Fruit fly (Drosophila melanogaster) whole organism, prepupa: Measurements from ENCODE around the gene Tollo.

Experiments
- Blimp-1 ChIP-seq: fragments of 200-800 bp; sonication (Bioruptor generic); optimal IDR thresholded peaks from 3 replicates; lab custom pipeline; 2017; ENCODE audit warnings: missing biosample characterization, missing genetic modification characterization, mild to moderate bottlenecking, moderate library complexity, missing genetic modification reagents
- CG15336 ChIP-seq: fragments of 200-800 bp; sonication (Bioruptor generic); IDR thresholded peaks from 2 replicates; pipeline ENCODE4 v1.3.6; 2022; ENCODE audit warnings: missing biosample characterization, missing genetic modification characterization
- CG32006 ChIP-seq: fragments of 200-800 bp; sonication (Bioruptor generic); optimal IDR thresholded peaks from 3 replicates; lab custom pipeline; 2017; ENCODE audit warnings: missing biosample characterization, mild to moderate bottlenecking, missing genetic modification characterization
- CG34406 ChIP-seq: fragments of 200-800 bp; sonication (Bioruptor generic); optimal IDR thresholded peaks from 3 replicates; lab custom pipeline; 2016; ENCODE audit warnings: missing biosample characterization, missing genetic modification characterization
- CG3919 ChIP-seq: fragments of 200-800 bp; sonication (Bioruptor generic); optimal IDR thresholded peaks from 3 replicates; lab custom pipeline; 2016; ENCODE audit warnings: missing biosample characterization, missing genetic modification characterization
- CG4318 ChIP-seq: fragments of 200-800 bp; sonication (Bioruptor generic); optimal IDR thresholded peaks from 3 replicates; lab custom pipeline; 2017; ENCODE audit warnings: missing biosample characterization, mild to moderate bottlenecking, missing genetic modification characterization
- CG6808 ChIP-seq: fragments of 200-800 bp; sonication (Bioruptor generic); optimal IDR thresholded peaks from 3 replicates; lab custom pipeline; 2017; ENCODE audit warnings: missing biosample characterization, missing genetic modification characterization, mild to moderate bottlenecking, moderate library complexity, missing genetic modification reagents
- CG6854 ChIP-seq: fragments of 200-800 bp; sonication (Bioruptor generic); optimal IDR thresholded peaks from 2 replicates; lab custom pipeline; 2017; ENCODE audit warnings: missing biosample characterization, mild to moderate bottlenecking, missing genetic modification characterization
- CG7368 ChIP-seq: fragments of 200-800 bp; sonication (Bioruptor generic); optimal IDR thresholded peaks from 3 replicates; lab custom pipeline; 2016; ENCODE audit warnings: missing biosample characterization, missing genetic modification characterization
- CG8632 ChIP-seq: fragments of 200-800 bp; sonication (Bioruptor generic); optimal IDR thresholded peaks from 3 replicates; lab custom pipeline; 2016; ENCODE audit warnings: missing biosample characterization, missing genetic modification characterization
- Eip75B ChIP-seq: fragments of 200-800 bp; sonication (Bioruptor generic); optimal IDR thresholded peaks from 3 replicates; lab custom pipeline; 2016; ENCODE audit warnings: missing biosample characterization, missing genetic modification characterization
- Eip78C ChIP-seq: fragments of 200-800 bp; sonication (Bioruptor generic); peaks from one replicate; lab custom pipeline; 2016; ENCODE audit warnings: missing biosample characterization, missing genetic modification characterization
- Hr38 ChIP-seq: sonication (Bioruptor generic); optimal IDR thresholded peaks from 2 replicates; lab custom pipeline; 2016; ENCODE audit warnings: missing biosample characterization, missing genetic modification characterization
- Hr4 ChIP-seq: fragments of 200-800 bp; sonication (Bioruptor generic); optimal IDR thresholded peaks from 3 replicates; lab custom pipeline; 2016; ENCODE audit warnings: missing biosample characterization, missing genetic modification characterization
- Met ChIP-seq: fragments of 200-800 bp; sonication (Bioruptor generic); optimal IDR thresholded peaks from 3 replicates; lab custom pipeline; 2016; ENCODE audit warnings: missing biosample characterization, missing genetic modification characterization
- Smox ChIP-seq: fragments of 200-800 bp; sonication (Bioruptor generic); optimal IDR thresholded peaks from 3 replicates; lab custom pipeline; 2016; ENCODE audit warnings: missing biosample characterization, missing genetic modification characterization
- Sox14 ChIP-seq: fragments of 200-800 bp; sonication (Bioruptor generic); optimal IDR thresholded peaks from 3 replicates; lab custom pipeline; 2016; ENCODE audit warnings: missing biosample characterization, missing genetic modification characterization
- achi ChIP-seq: fragments of 200-800 bp; sonication (Bioruptor generic); optimal IDR thresholded peaks from 3 replicates; lab custom pipeline; 2016; ENCODE audit warnings: missing biosample characterization, missing genetic modification characterization
- acj6 ChIP-seq: fragments of 200-800 bp; sonication (Bioruptor generic); optimal IDR thresholded peaks from 3 replicates; lab custom pipeline; 2016; ENCODE audit warnings: missing biosample characterization, missing genetic modification characterization
- cyc ChIP-seq: fragments of 200-800 bp; sonication (Bioruptor generic); optimal IDR thresholded peaks from 3 replicates; lab custom pipeline; 2016; ENCODE audit warnings: missing biosample characterization, missing genetic modification characterization
- dac ChIP-seq: fragments of 200-800 bp; sonication (Bioruptor generic); optimal IDR thresholded peaks from 2 replicates; lab custom pipeline; 2017; ENCODE audit warnings: missing biosample characterization, mild to moderate bottlenecking, missing genetic modification characterization
- esn ChIP-seq: fragments of 200-800 bp; sonication (Bioruptor generic); optimal IDR thresholded peaks from 2 replicates; lab custom pipeline; 2016; ENCODE audit warnings: missing biosample characterization, mild to moderate bottlenecking, missing genetic modification characterization, moderate library complexity
- fd59A ChIP-seq: fragments of 200-800 bp; sonication (Bioruptor generic); optimal IDR thresholded peaks from 2 replicates; lab custom pipeline; 2017; ENCODE audit warnings: missing biosample characterization, mild to moderate bottlenecking, missing genetic modification characterization, missing genetic modification reagents
- fkh ChIP-seq: fragments of 200-800 bp; sonication (Bioruptor generic); optimal IDR thresholded peaks from 3 replicates; lab custom pipeline; 2017; ENCODE audit warnings: missing biosample characterization, mild to moderate bottlenecking, missing genetic modification characterization, moderate library complexity
- lz ChIP-seq: fragments of 200-800 bp; sonication (Bioruptor generic); optimal IDR thresholded peaks from 3 replicates; lab custom pipeline; 2016; ENCODE audit warnings: missing biosample characterization, missing genetic modification characterization
- pdm3 ChIP-seq: fragments of 200-800 bp; sonication (Bioruptor generic); optimal IDR thresholded peaks from 3 replicates; lab custom pipeline; 2016; ENCODE audit warnings: missing biosample characterization, missing genetic modification characterization
- salr ChIP-seq, 2 experiments: fragments of 200-800 bp; sonication (Bioruptor generic); optimal IDR thresholded peaks; 3 replicates each; lab custom pipeline; 2016 to 2018; ENCODE audit warnings: missing biosample characterization in 2 of 2, missing genetic modification characterization in 2 of 2, mild to moderate bottlenecking in 1 of 2
- ss ChIP-seq, 2 experiments: fragments of 200-800 bp; sonication (Bioruptor generic); optimal IDR thresholded peaks; 2 replicates in 1 of 2; 3 replicates in 1 of 2; lab custom pipeline; 2017 to 2018; ENCODE audit warnings: mild to moderate bottlenecking in 2 of 2, missing biosample characterization in 2 of 2, missing genetic modification characterization in 2 of 2, moderate library complexity in 1 of 2
- svp ChIP-seq: fragments of 200-800 bp; sonication (Bioruptor generic); peaks from one replicate; lab custom pipeline; 2016; ENCODE audit warnings: missing biosample characterization, missing genetic modification characterization
- topi ChIP-seq: fragments of 200-800 bp; sonication (Bioruptor generic); optimal IDR thresholded peaks from 3 replicates; lab custom pipeline; 2016; ENCODE audit warnings: missing biosample characterization, missing genetic modification characterization

Tollo gene

DNA sequence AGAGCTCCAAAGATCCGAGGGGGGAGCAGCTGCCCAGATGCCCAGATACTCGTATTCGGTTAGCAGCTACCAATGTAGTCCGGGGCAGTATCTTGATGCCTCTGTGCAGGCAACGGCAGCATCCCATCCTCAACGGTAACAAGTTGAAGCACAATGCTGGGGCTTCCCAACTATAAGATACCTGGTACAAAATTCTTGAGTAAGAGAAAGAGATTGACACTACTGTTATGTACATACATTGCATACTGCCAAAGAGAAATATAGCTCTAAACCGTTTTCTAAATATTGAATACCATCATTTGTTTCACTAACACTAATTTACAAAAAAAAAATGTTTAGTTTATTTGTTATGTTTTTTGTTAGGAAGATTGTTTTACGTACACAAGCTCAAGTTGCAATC lies 45.7 kb upstream of the Tollo start:
- TF ChIP-seq dac (no peak), achi (GFP tag; lab: Kevin White, UChicago) (peak; percentile 12), pdm3 (GFP tag; lab: Kevin White, UChicago) (no peak), salr (GFP tag; optimal IDR thresholded peaks at IDR 0.05; lab: Kevin White, UChicago) (peak in 1 of 2 experiments; percentile 31), Met (GFP tag; lab: Kevin White, UChicago) (peak; percentile 6), lz (GFP tag; lab: Kevin White, UChicago) (no peak), CG32006 (GFP tag; lab: Kevin White, UChicago) (peak; percentile 13), CG4318 (GFP tag; lab: Kevin White, UChicago) (no peak), Eip78C (peak; percentile 75), Eip75B (GFP tag; lab: Kevin White, UChicago) (no peak)

DNA sequence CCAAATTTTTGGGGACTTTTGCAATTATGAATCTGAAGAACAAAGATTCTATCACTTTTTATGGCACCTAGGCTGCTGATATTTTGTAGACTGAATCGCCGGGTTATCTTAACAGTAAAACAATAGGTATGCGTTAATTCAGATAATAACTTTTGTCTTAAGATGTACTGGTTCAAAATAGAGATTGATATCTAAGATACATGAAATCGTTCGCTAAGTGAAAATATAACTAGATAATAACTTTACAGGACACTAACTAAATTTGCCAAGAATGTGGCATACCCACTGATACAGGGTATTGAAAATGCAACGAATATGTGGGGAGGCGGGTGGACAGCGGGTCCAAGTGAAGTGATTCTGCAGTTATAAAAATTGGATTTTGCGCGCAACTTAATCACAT lies 43.2 kb upstream of the Tollo start:
- peak; percentile 24 for TF ChIP-seq Smox (GFP tag; lab: Kevin White, UChicago)
- peak; percentile 41 for TF ChIP-seq CG32006 (GFP tag; lab: Kevin White, UChicago)
- peak; percentile 30 for TF ChIP-seq CG6808 (GFP tag; lab: Kevin White, UChicago)
- TF ChIP-seq dac, result no peak
- peak; percentile 36 for TF ChIP-seq Hr4 (GFP tag; lab: Kevin White, UChicago)
- TF ChIP-seq salr (GFP tag; optimal IDR thresholded peaks at IDR 0.05; lab: Kevin White, UChicago), result peak in 1 of 2 experiments; percentile 12
- TF ChIP-seq svp, result peak; percentile 18
- peak; percentile 29 for TF ChIP-seq CG7368 (GFP tag; lab: Kevin White, UChicago)
- TF ChIP-seq pdm3 (GFP tag; lab: Kevin White, UChicago), result peak; percentile 1
- no peak for TF ChIP-seq CG15336 (GFP tag; lab: Robert Waterston, UW)
- no peak for TF ChIP-seq fkh (GFP tag; lab: Kevin White, UChicago)
- peak; percentile 18 for TF ChIP-seq Met (GFP tag; lab: Kevin White, UChicago)
- peak; percentile 27 for TF ChIP-seq esn (GFP tag; lab: Kevin White, UChicago)
- TF ChIP-seq Eip78C, result peak; percentile 77
- TF ChIP-seq Sox14 (GFP tag; lab: Kevin White, UChicago), result peak; percentile 20
- TF ChIP-seq cyc (GFP tag; lab: Kevin White, UChicago), result no peak
- TF ChIP-seq fd59A (GFP tag; lab: Kevin White, UChicago), result peak; percentile 6
- TF ChIP-seq CG3919 (GFP tag; lab: Kevin White, UChicago), result peak; percentile 22

DNA sequence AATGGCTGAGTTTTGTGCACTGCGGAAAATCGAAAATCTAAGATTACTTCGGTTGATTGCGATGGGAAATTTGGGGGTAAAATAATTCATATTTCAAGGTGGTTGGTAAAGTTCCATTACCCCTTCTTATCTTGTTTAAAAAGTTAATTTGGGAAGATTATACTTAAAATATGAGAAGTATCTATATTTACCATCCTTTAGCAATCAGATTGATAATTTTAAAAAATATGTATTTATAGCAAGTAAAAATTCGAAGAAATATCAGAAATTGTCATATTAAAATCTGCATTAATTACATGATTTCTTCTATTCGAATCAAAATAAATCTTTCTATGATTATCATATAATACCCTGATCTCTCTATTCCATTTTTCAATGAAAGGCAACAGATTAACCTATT lies 39.9 kb upstream of the Tollo start:
- peak in 1 of 2 experiments; percentile 18 for TF ChIP-seq salr (GFP tag; optimal IDR thresholded peaks at IDR 0.05; lab: Kevin White, UChicago)
- TF ChIP-seq achi (GFP tag; lab: Kevin White, UChicago), result no peak
- peak; percentile 48 for TF ChIP-seq Eip78C
- TF ChIP-seq Hr4 (GFP tag; lab: Kevin White, UChicago), result peak; percentile 0

DNA sequence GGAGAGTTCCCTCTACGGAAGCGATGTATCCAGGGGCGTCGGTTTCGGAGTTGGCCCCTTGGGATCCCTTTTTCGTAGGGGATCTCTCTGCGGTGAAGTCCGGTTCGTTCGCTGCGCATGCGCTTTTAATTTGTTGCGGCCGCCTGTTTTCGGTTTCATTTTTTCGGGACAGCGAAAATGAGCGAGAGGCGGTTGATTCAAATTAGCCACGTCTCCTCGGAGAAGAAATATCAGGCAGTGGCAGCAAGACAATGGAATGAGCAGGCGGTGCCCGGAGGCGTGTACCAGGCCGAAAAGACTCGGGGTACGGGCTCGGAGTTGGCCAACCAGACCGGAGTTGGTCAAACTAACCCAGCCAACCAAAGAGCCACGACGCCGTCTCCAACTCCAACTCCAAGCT lies 39.2 kb upstream of the Tollo start:
- TF ChIP-seq svp, result peak; percentile 70
- TF ChIP-seq Blimp-1 (GFP tag; lab: Kevin White, UChicago), result peak; percentile 66
- TF ChIP-seq salr (GFP tag; optimal IDR thresholded peaks at IDR 0.05; lab: Kevin White, UChicago), result no peak
- TF ChIP-seq, all 60 proteins: peak for 2

DNA sequence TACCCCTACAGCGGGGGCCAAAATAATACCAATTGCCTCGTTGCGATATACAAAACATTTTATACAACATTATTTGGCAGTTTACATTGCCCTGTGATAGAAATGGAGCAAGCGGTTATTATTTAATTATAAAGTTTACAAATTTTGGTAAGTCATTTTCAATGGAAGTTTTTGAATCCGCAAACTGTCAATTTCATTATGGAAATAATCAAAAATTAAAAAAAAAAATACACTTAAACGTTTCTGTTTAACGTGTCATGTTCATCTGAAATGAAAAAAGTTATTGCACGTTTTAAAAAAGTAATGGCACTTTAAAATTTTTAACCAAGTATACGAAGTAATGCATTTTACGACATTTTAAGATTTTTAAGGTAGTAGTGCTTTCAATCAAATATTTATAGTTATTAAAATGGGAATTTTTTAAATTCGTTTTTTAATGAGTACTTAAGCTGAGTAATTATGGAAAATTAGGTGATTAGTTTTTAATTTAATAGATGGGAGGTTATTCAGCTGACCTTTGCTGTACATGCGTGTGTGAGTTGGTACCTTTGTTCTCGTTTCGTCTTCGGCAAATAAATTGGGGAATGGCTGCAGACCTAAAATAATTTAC lies 38.6 kb upstream of the Tollo start:
- TF ChIP-seq topi (GFP tag; lab: Kevin White, UChicago) (peak; percentile 40), CG6854 (no peak), CG8632 (GFP tag; lab: Kevin White, UChicago) (peak; percentile 3), Hr38 (no peak), Smox (GFP tag; lab: Kevin White, UChicago) (peak; percentile 16), Met (GFP tag; lab: Kevin White, UChicago) (peak; percentile 30), esn (GFP tag; lab: Kevin White, UChicago) (peak; percentile 44), Eip78C (peak; percentile 82), ss (GFP tag; optimal IDR thresholded peaks at IDR 0.05; lab: Kevin White, UChicago) (no peak), svp (peak; percentile 59), lz (GFP tag; lab: Kevin White, UChicago) (peak; percentile 12), CG34406 (GFP tag; lab: Kevin White, UChicago) (peak; percentile 18), acj6 (GFP tag; lab: Kevin White, UChicago) (peak; percentile 14)
